Fruit fly (Drosophila melanogaster) whole organism, adult: ENCODE results near the gene CG31259.

ENCODE experiments used
- CG11617 ChIP-seq: fragments of 200-800 bp; sonication (Bioruptor generic); optimal IDR thresholded peaks from 2 replicates; lab custom pipeline; 2017; ENCODE audit warnings: mild to moderate bottlenecking, missing biosample characterization, missing genetic modification reagents, missing genetic modification characterization
- CG12768 ChIP-seq: fragments of 200-800 bp; sonication (Bioruptor generic); optimal IDR thresholded peaks from 2 replicates; lab custom pipeline; 2017; ENCODE audit warnings: missing biosample characterization, missing genetic modification characterization, mild to moderate bottlenecking, moderate library complexity, missing genetic modification reagents
- CG14711 ChIP-seq: fragments of 200-800 bp; sonication (Bioruptor generic); optimal IDR thresholded peaks from 2 replicates; lab custom pipeline; 2018; ENCODE audit warnings: missing biosample characterization, mild to moderate bottlenecking, missing genetic modification characterization, moderate library complexity
- CG1620 ChIP-seq: fragments of 200-800 bp; sonication (Bioruptor generic); optimal IDR thresholded peaks from 2 replicates; lab custom pipeline; 2016; ENCODE audit warnings: missing biosample characterization, missing genetic modification characterization
- CG33017 ChIP-seq: fragments of 200-800 bp; sonication (Bioruptor generic); optimal IDR thresholded peaks from 2 replicates; lab custom pipeline; 2018; ENCODE audit warnings: missing biosample characterization, mild to moderate bottlenecking, missing genetic modification characterization, moderate library complexity
- CG5204 ChIP-seq: fragments of 200-800 bp; sonication (Bioruptor generic); optimal IDR thresholded peaks from 2 replicates; lab custom pipeline; 2016; ENCODE audit warnings: missing biosample characterization, missing genetic modification characterization
- CG7045 ChIP-seq: fragments of 200-800 bp; sonication (Bioruptor generic); optimal IDR thresholded peaks from 2 replicates; lab custom pipeline; 2017; ENCODE audit warnings: missing biosample characterization, mild to moderate bottlenecking, missing genetic modification characterization
- CG7101 ChIP-seq: fragments of 200-800 bp; sonication (Bioruptor generic); optimal IDR thresholded peaks from 2 replicates; lab custom pipeline; 2018; ENCODE audit warnings: missing biosample characterization, mild to moderate bottlenecking, missing genetic modification characterization, moderate library complexity
- Clk ChIP-seq: fragments of 200-800 bp; sonication (Bioruptor generic); optimal IDR thresholded peaks from 2 replicates; lab custom pipeline; 2017; ENCODE audit warnings: missing biosample characterization, missing genetic modification characterization
- Crg-1 ChIP-seq: fragments of 200-800 bp; sonication (Bioruptor generic); optimal IDR thresholded peaks from 2 replicates; lab custom pipeline; 2016; ENCODE audit warnings: missing biosample characterization, missing genetic modification characterization
- Hr96 ChIP-seq: fragments of 200-800 bp; sonication (Bioruptor generic); optimal IDR thresholded peaks from 2 replicates; lab custom pipeline; 2016; ENCODE audit warnings: missing biosample characterization, missing genetic modification characterization
- Mnt ChIP-seq: fragments of 200-800 bp; sonication (Bioruptor generic); optimal IDR thresholded peaks from 2 replicates; lab custom pipeline; 2016; ENCODE audit warnings: missing biosample characterization, mild to moderate bottlenecking, missing genetic modification characterization
- bab1 ChIP-seq: fragments of 200-800 bp; sonication (Bioruptor generic); optimal IDR thresholded peaks from 3 replicates; lab custom pipeline; 2019; ENCODE audit warnings: missing biosample characterization, mild to moderate bottlenecking, missing genetic modification characterization, moderate library complexity
- cic ChIP-seq: fragments of 200-800 bp; sonication (Bioruptor generic); optimal IDR thresholded peaks from 2 replicates; lab custom pipeline; 2017; ENCODE audit warnings: missing biosample characterization, mild to moderate bottlenecking, missing genetic modification characterization, moderate library complexity
- cnc ChIP-seq, 2 experiments: fragments of >200 bp; optimal IDR thresholded peaks; 2 replicates each; lab custom pipeline; 2017
- kay ChIP-seq: fragments of 200-800 bp; sonication (Bioruptor generic); peaks from one replicate; lab custom pipeline; 2016; ENCODE audit warnings: missing biosample characterization, missing genetic modification characterization, borderline replicate concordance
- ovo ChIP-seq: fragments of 200-800 bp; sonication (Bioruptor generic); optimal IDR thresholded peaks from 2 replicates; lab custom pipeline; 2016; ENCODE audit warnings: missing biosample characterization, missing genetic modification characterization
- pad ChIP-seq: fragments of 200-800 bp; sonication (Bioruptor generic); optimal IDR thresholded peaks from 3 replicates; lab custom pipeline; 2017; ENCODE audit warnings: missing biosample characterization, missing genetic modification characterization, mild to moderate bottlenecking, moderate library complexity, missing genetic modification reagents
- tj ChIP-seq: fragments of 200-800 bp; sonication (Bioruptor generic); optimal IDR thresholded peaks from 3 replicates; lab custom pipeline; 2017; ENCODE audit warnings: missing biosample characterization, mild to moderate bottlenecking, missing genetic modification characterization, moderate library complexity
- toe ChIP-seq: fragments of 200-800 bp; sonication (Bioruptor generic); optimal IDR thresholded peaks from 2 replicates; lab custom pipeline; 2016; ENCODE audit warnings: missing biosample characterization, missing genetic modification characterization

Gene CG31259

dm6 chr3R:8561522-8561921 lies 37.8 kb downstream of the CG31259 start, which contains the start of gene pch2:
Gene pch2 (minus strand): TSS chr3R:8561764.
- TF ChIP-seq bab1 (GFP tag; lab: Kevin White, UChicago), result no peak
- no peak for TF ChIP-seq toe (GFP tag; lab: Kevin White, UChicago)
- no peak for TF ChIP-seq CG14711 (tag; lab: Kevin White, UChicago)
- TF ChIP-seq cic (GFP tag; lab: Kevin White, UChicago), result no peak
- TF ChIP-seq CG33017 (tag; lab: Kevin White, UChicago), result no peak
- TF ChIP-seq CG5204 (GFP tag; lab: Kevin White, UChicago), result no peak
- no peak for TF ChIP-seq CG7045 (GFP tag; lab: Kevin White, UChicago)
- TF ChIP-seq ovo (GFP tag; lab: Kevin White, UChicago), result no peak
- no peak for TF ChIP-seq tj (GFP tag; lab: Kevin White, UChicago)
- no peak for TF ChIP-seq Mnt (GFP tag; lab: Kevin White, UChicago)
- no peak for TF ChIP-seq CG12768 (GFP tag; lab: Kevin White, UChicago)
- no peak for TF ChIP-seq CG1620 (GFP tag; lab: Kevin White, UChicago)
- no peak for TF ChIP-seq Hr96
- TF ChIP-seq kay, result no peak
- TF ChIP-seq CG11617 (GFP tag; lab: Kevin White, UChicago), result no peak

DNA sequence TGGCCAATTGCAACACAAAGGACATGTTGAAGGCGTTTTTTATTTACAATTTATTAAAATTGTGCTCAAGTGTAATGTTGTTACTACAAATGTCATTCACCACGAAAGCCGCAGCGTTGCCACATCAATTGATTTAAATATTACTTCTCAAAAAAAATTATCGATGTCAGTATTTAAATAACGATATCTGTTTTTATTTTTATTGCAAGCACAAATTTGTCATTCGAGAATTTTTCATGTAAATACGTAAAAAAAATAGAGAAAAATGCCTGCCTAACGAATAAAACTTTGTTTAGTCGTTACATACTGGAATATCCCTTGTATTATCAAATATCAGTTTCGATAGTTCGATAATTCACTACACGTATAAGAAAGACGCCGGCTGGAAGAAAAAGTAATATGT lies 38.7 kb downstream of the CG31259 start, which contains the start of the genes mRpS18A and CG31460:
TSS of gene mRpS18A (minus strand) at position 110 of the 403 bp plus-strand sequence.
TSS of gene CG31460 (plus strand) at position 190 of the 403 bp plus-strand sequence.
- TF ChIP-seq CG5204 (GFP tag; lab: Kevin White, UChicago) (no peak), toe (GFP tag; lab: Kevin White, UChicago) (peak; percentile 60), CG14711 (tag; lab: Kevin White, UChicago) (peak; percentile 21), CG7101 (peak; percentile 20), bab1 (GFP tag; lab: Kevin White, UChicago) (peak; percentile 40), ovo (GFP tag; lab: Kevin White, UChicago) (no peak), CG12768 (GFP tag; lab: Kevin White, UChicago) (peak; percentile 5)

- TF ChIP-seq cnc (optimal IDR thresholded peaks at IDR 0.05; lab: Kevin White, UChicago) (no peak), toe (GFP tag; lab: Kevin White, UChicago) (peak; percentile 59), Mnt (GFP tag; lab: Kevin White, UChicago) (no peak), CG14711 (tag; lab: Kevin White, UChicago) (peak; percentile 46), pad (GFP tag; lab: Kevin White, UChicago) (no peak), ovo (GFP tag; lab: Kevin White, UChicago) (no peak), CG7101 (peak; percentile 29), cic (GFP tag; lab: Kevin White, UChicago) (no peak), CG7045 (GFP tag; lab: Kevin White, UChicago) (no peak), kay (peak; percentile 7), CG33017 (tag; lab: Kevin White, UChicago) (no peak), bab1 (GFP tag; lab: Kevin White, UChicago) (peak; percentile 20), Crg-1 (GFP tag; lab: Kevin White, UChicago) (peak; percentile 32), tj (GFP tag; lab: Kevin White, UChicago) (peak; percentile 29), CG11617 (GFP tag; lab: Kevin White, UChicago) (no peak), CG1620 (GFP tag; lab: Kevin White, UChicago) (no peak), Clk (no peak), Hr96 (peak; percentile 10), CG12768 (GFP tag; lab: Kevin White, UChicago) (no peak), CG5204 (GFP tag; lab: Kevin White, UChicago) (no peak)
Measured at dm6 chr3R:8563774-8564173, 40.0 kb downstream of the CG31259 start, which contains the start of gene Cenp-C. Gene Cenp-C (plus strand): TSS chr3R:8564105.
